Fruit fly (Drosophila melanogaster): Measurements from ENCODE around the gene Lon.

Lon gene

dm6 chr3L:19561745-19562144 lies 50.3 kb downstream of the Lon start (continued):
- TF ChIP-seq esn (GFP tag; optimal IDR thresholded peaks at IDR 0.05) (peak; percentile 90), CG8632 (GFP tag; optimal IDR thresholded peaks at IDR 0.05) (peak; percentile 87), Hr39 (GFP tag; optimal IDR thresholded peaks at IDR 0.05) (peak; percentile 67), CG11762 (GFP tag; optimal IDR thresholded peaks at IDR 0.05; ENCODE audit: insufficient read depth) (peak; percentile 84), CG15336 (GFP tag; IDR thresholded peaks at IDR 0.05) (peak; percentile 93), achi (GFP tag; optimal IDR thresholded peaks at IDR 0.05) (peak; percentile 84), ss (GFP tag; optimal IDR thresholded peaks at IDR 0.05) (no peak), CG6792 (GFP tag; optimal IDR thresholded peaks at IDR 0.05) (peak; percentile 86), lz (GFP tag; optimal IDR thresholded peaks at IDR 0.05) (peak; percentile 81), fkh (GFP tag; optimal IDR thresholded peaks at IDR 0.05) (no peak), pdm3 (GFP tag; optimal IDR thresholded peaks at IDR 0.05) (peak; percentile 86), OdsH (GFP tag; optimal IDR thresholded peaks at IDR 0.05) (peak; percentile 87), CG7368 (GFP tag; optimal IDR thresholded peaks at IDR 0.05) (peak; percentile 73), Ets96B (tag; optimal IDR thresholded peaks at IDR 0.05) (peak; percentile 74), cyc (GFP tag; optimal IDR thresholded peaks at IDR 0.05) (peak; percentile 42), CG6854 (GFP tag; optimal IDR thresholded peaks at IDR 0.05) (no peak), Sox15 (GFP tag; optimal IDR thresholded peaks at IDR 0.05) (peak; percentile 62), Ets21C (GFP tag; optimal IDR thresholded peaks at IDR 0.05) (peak; percentile 69), CG34406 (GFP tag; optimal IDR thresholded peaks at IDR 0.05) (peak; percentile 87), CG9139 (GFP tag; optimal IDR thresholded peaks at IDR 0.05) (no peak), CG11294 (GFP tag; IDR thresholded peaks at IDR 0.05) (peak; percentile 61), CG8319 (GFP tag; optimal IDR thresholded peaks at IDR 0.05) (peak; percentile 67)

- TF ChIP-seq eg (GFP tag; IDR thresholded peaks at IDR 0.05): peak; percentile 99
- peak; percentile 97 for TF ChIP-seq Gug (GFP tag; IDR thresholded peaks at IDR 0.05)
- TF ChIP-seq CG11902 (GFP tag; optimal IDR thresholded peaks at IDR 0.05): peak; percentile 97
- peak; percentile 94 for TF ChIP-seq dac (GFP tag; optimal IDR thresholded peaks at IDR 0.05)
- peak; percentile 97 for TF ChIP-seq vri (GFP tag; optimal IDR thresholded peaks at IDR 0.05)
- TF ChIP-seq CG6792 (GFP tag; optimal IDR thresholded peaks at IDR 0.05): peak; percentile 98
- peak; percentile 99 for TF ChIP-seq net (GFP tag; optimal IDR thresholded peaks at IDR 0.05)
- TF ChIP-seq CG1621 (tag; optimal IDR thresholded peaks at IDR 0.05): peak; percentile 96
- peak; percentile 94 for TF ChIP-seq Sox15 (GFP tag; optimal IDR thresholded peaks at IDR 0.05)
- TF ChIP-seq lz (GFP tag; optimal IDR thresholded peaks at IDR 0.05): peak; percentile 98
- peak; percentile 99 for TF ChIP-seq CG6808 (GFP tag; optimal IDR thresholded peaks at IDR 0.05)
- peak; percentile 99 for TF ChIP-seq CG6163 (GFP tag; IDR thresholded peaks at IDR 0.05)
- TF ChIP-seq spab (GFP tag; optimal IDR thresholded peaks at IDR 0.05): peak; percentile 98
- TF ChIP-seq Hr4 (GFP tag; optimal IDR thresholded peaks at IDR 0.05): peak; percentile 98
- TF ChIP-seq topi (GFP tag; optimal IDR thresholded peaks at IDR 0.05): peak; percentile 99
- TF ChIP-seq fd59A (GFP tag; optimal IDR thresholded peaks at IDR 0.05): peak; percentile 99
- peak; percentile 98 for TF ChIP-seq Sox14 (GFP tag; optimal IDR thresholded peaks at IDR 0.05)
- TF ChIP-seq Eip78C (GFP tag): peak; percentile 100
- peak; percentile 98 for TF ChIP-seq CG9139 (GFP tag; optimal IDR thresholded peaks at IDR 0.05)
- peak; percentile 99 for TF ChIP-seq CG10631 (GFP tag; optimal IDR thresholded peaks at IDR 0.05)
- TF ChIP-seq CG34406 (GFP tag; optimal IDR thresholded peaks at IDR 0.05): peak; percentile 98
- peak; percentile 93 to 97 for TF ChIP-seq salr (GFP tag; optimal IDR thresholded peaks at IDR 0.05)
- TF ChIP-seq CG8319 (GFP tag; optimal IDR thresholded peaks at IDR 0.05): peak; percentile 95
- TF ChIP-seq Blimp-1 (GFP tag; optimal IDR thresholded peaks at IDR 0.05): peak; percentile 94
- peak; percentile 97 for TF ChIP-seq CG7368 (GFP tag; optimal IDR thresholded peaks at IDR 0.05)
- peak; percentile 99 for TF ChIP-seq ss (GFP tag; optimal IDR thresholded peaks at IDR 0.05)
- TF ChIP-seq CG6276 (GFP tag; optimal IDR thresholded peaks at IDR 0.05): peak; percentile 96
- TF ChIP-seq CG8119 (GFP tag; IDR thresholded peaks at IDR 0.05): peak; percentile 99
- TF ChIP-seq CG3919 (GFP tag; optimal IDR thresholded peaks at IDR 0.05): peak; percentile 99
- TF ChIP-seq Smox (GFP tag; optimal IDR thresholded peaks at IDR 0.05): peak; percentile 98
- TF ChIP-seq fd85E (GFP tag; optimal IDR thresholded peaks at IDR 0.05): peak; percentile 94
- TF ChIP-seq svp (GFP tag): peak; percentile 99
- TF ChIP-seq OdsH (GFP tag; optimal IDR thresholded peaks at IDR 0.05): peak; percentile 98
- TF ChIP-seq Sox102F (GFP tag; optimal IDR thresholded peaks at IDR 0.05): peak; percentile 99
- TF ChIP-seq CG11294 (GFP tag; IDR thresholded peaks at IDR 0.05): peak; percentile 94
- peak; percentile 98 for TF ChIP-seq CG32006 (GFP tag; optimal IDR thresholded peaks at IDR 0.05)
- TF ChIP-seq acj6 (GFP tag; optimal IDR thresholded peaks at IDR 0.05): peak; percentile 99
Observed at dm6 chr3L:19560695-19561246, 51.2 kb downstream of the Lon start.

All from whole organism, prepupa.